ENCODE assay signal across 1 fruit fly cellular context in genomic region chr2L:160581-161452, dm6.
TF ChIP-seq lines count a peak whose summit lies in the region.

No protein-coding gene starts in this region.

TF ChIP-seq in whole organism, embryonic, 481 proteins besides CTCF, POLR2A, EP300 and RAD21 (continued from another document and continues in another):
- TF ChIP-seq CG2678 (tag; optimal IDR thresholded peaks at IDR 0.05; lab: Kevin White, UChicago) (peak; percentile 38), Aef1 (GFP tag; IDR thresholded peaks at IDR 0.05; lab: Robert Waterston, UW) (no peak), vvl (GFP tag; IDR thresholded peaks at IDR 0.05; lab: Robert Waterston, UW) (no peak), CG3838 (GFP tag; optimal IDR thresholded peaks at IDR 0.05; lab: Kevin White, UChicago) (no peak), rib (GFP tag; IDR thresholded peaks at IDR 0.05; lab: Robert Waterston, UW) (no peak), run (tag; optimal IDR thresholded peaks at IDR 0.05; lab: Kevin White, UChicago) (no peak), jumu (GFP tag; optimal IDR thresholded peaks at IDR 0.05; lab: Kevin White, UChicago) (peak; percentile 10), CG4282 (GFP tag; optimal IDR thresholded peaks at IDR 0.05; lab: Kevin White, UChicago) (no peak), CG11723 (GFP tag; optimal IDR thresholded peaks at IDR 0.05; lab: Kevin White, UChicago) (no peak), wor (GFP tag; IDR thresholded peaks at IDR 0.05; lab: Robert Waterston, UW) (no peak), CG11696 (GFP tag; IDR thresholded peaks at IDR 0.05; lab: Robert Waterston, UW) (no peak), phol (tag; optimal IDR thresholded peaks at IDR 0.05; lab: Kevin White, UChicago) (peak; percentile 93), ssp (GFP tag; IDR thresholded peaks at IDR 0.05; lab: Robert Waterston, UW) (no peak), CG11560 (tag; IDR thresholded peaks at IDR 0.05; lab: Robert Waterston, UW) (no peak), Ada2b (GFP tag; IDR thresholded peaks at IDR 0.05; lab: Robert Waterston, UW) (no peak), unc-4 (GFP tag; IDR thresholded peaks at IDR 0.05; lab: Robert Waterston, UW; ENCODE audit: partially characterized antibody) (no peak), CG13296 (GFP tag; optimal IDR thresholded peaks at IDR 0.05; lab: Kevin White, UChicago) (peak; percentile 44), CG11695 (GFP tag; IDR thresholded peaks at IDR 0.05; lab: Robert Waterston, UW) (no peak), CG17186 (GFP tag; optimal IDR thresholded peaks at IDR 0.05; lab: Kevin White, UChicago) (no peak), CG4730 (GFP tag; IDR thresholded peaks at IDR 0.05; lab: Robert Waterston, UW) (no peak), D (optimal IDR thresholded peaks at IDR 0.05; lab: Kevin White, UChicago) (no peak), D (GFP tag; optimal IDR thresholded peaks at IDR 0.05; lab: Kevin White, UChicago) (no peak), CG11247 (GFP tag; IDR thresholded peaks at IDR 0.05; lab: Robert Waterston, UW) (no peak), CG8924 (tag; optimal IDR thresholded peaks at IDR 0.05; lab: Kevin White, UChicago) (peak; percentile 28), CG2199 (GFP tag; IDR thresholded peaks at IDR 0.05; lab: Robert Waterston, UW) (no peak), CG12219 (GFP tag; optimal IDR thresholded peaks at IDR 0.05; lab: Kevin White, UChicago) (no peak), CG15269 (tag; optimal IDR thresholded peaks at IDR 0.05; lab: Kevin White, UChicago) (no peak), CG10543 (GFP tag; optimal IDR thresholded peaks at IDR 0.05; lab: Kevin White, UChicago) (peak; percentile 97), btn (GFP tag; optimal IDR thresholded peaks at IDR 0.05; lab: Kevin White, UChicago) (no peak), Deaf1 (tag; optimal IDR thresholded peaks at IDR 0.05; lab: Kevin White, UChicago) (peak; percentile 38), CG10267 (tag; optimal IDR thresholded peaks at IDR 0.05; lab: Kevin White, UChicago) (no peak), Gug (GFP tag; IDR thresholded peaks at IDR 0.05; lab: Robert Waterston, UW) (no peak), TFAM (GFP tag; optimal IDR thresholded peaks at IDR 0.05; lab: Kevin White, UChicago) (no peak), ems (GFP tag; optimal IDR thresholded peaks at IDR 0.05; lab: Kevin White, UChicago) (no peak), CG6689 (GFP tag; IDR thresholded peaks at IDR 0.05; lab: Robert Waterston, UW) (no peak), Atf-2 (GFP tag; optimal IDR thresholded peaks at IDR 0.05; lab: Kevin White, UChicago) (no peak), Atf6 (GFP tag; IDR thresholded peaks at IDR 0.05; lab: Robert Waterston, UW) (no peak), mld (GFP tag; IDR thresholded peaks at IDR 0.05; lab: Robert Waterston, UW; ENCODE audit: partially characterized antibody) (no peak), E2f2 (GFP tag; IDR thresholded peaks at IDR 0.05; lab: Robert Waterston, UW) (no peak), Fer1 (GFP tag; optimal IDR thresholded peaks at IDR 0.05; lab: Kevin White, UChicago) (peak; percentile 49), CG12391 (tag; optimal IDR thresholded peaks at IDR 0.05; lab: Kevin White, UChicago) (peak; percentile 36), ranshi (GFP tag; IDR thresholded peaks at IDR 0.05; lab: Robert Waterston, UW) (no peak), CG14050 (GFP tag; IDR thresholded peaks at IDR 0.05; lab: Robert Waterston, UW) (no peak), jigr1 (GFP tag; IDR thresholded peaks at IDR 0.05; lab: Robert Waterston, UW) (no peak), CG3407 (GFP tag; optimal IDR thresholded peaks at IDR 0.05; lab: Kevin White, UChicago) (peak; percentile 99), Optix (GFP tag; IDR thresholded peaks at IDR 0.05; lab: Robert Waterston, UW) (no peak), tll (GFP tag; optimal IDR thresholded peaks at IDR 0.05; lab: Kevin White, UChicago) (no peak), fd102C (GFP tag; optimal IDR thresholded peaks at IDR 0.05; lab: Kevin White, UChicago) (no peak), Taf1 (GFP tag; IDR thresholded peaks at IDR 0.05; lab: Robert Waterston, UW) (no peak), CG4360 (GFP tag; IDR thresholded peaks at IDR 0.05; lab: Robert Waterston, UW) (no peak), sug (tag; optimal IDR thresholded peaks at IDR 0.05; lab: Kevin White, UChicago) (peak; percentile 90), CG14441 (GFP tag; IDR thresholded peaks at IDR 0.05; lab: Robert Waterston, UW) (no peak), CG9609 (GFP tag; optimal IDR thresholded peaks at IDR 0.05; lab: Kevin White, UChicago) (no peak), Hsf (GFP tag; optimal IDR thresholded peaks at IDR 0.05; lab: Kevin White, UChicago) (no peak), Abd-B (GFP tag; optimal IDR thresholded peaks at IDR 0.05; lab: Kevin White, UChicago) (peak; percentile 25), HLH3B (GFP tag; IDR thresholded peaks at IDR 0.05; lab: Robert Waterston, UW) (no peak), CG15696 (tag; optimal IDR thresholded peaks at IDR 0.05; lab: Kevin White, UChicago) (no peak), sob (GFP tag; IDR thresholded peaks at IDR 0.05; lab: Robert Waterston, UW) (no peak), wek (GFP tag; optimal IDR thresholded peaks at IDR 0.05; lab: Kevin White, UChicago) (no peak), tup (GFP tag; optimal IDR thresholded peaks at IDR 0.05; lab: Kevin White, UChicago) (no peak), crc (GFP tag; optimal IDR thresholded peaks at IDR 0.05; lab: Kevin White, UChicago) (no peak), CG30020 (tag; optimal IDR thresholded peaks at IDR 0.05; lab: Kevin White, UChicago) (no peak), NC2α (GFP tag; optimal IDR thresholded peaks at IDR 0.05; lab: Kevin White, UChicago) (no peak), prd (optimal IDR thresholded peaks at IDR 0.05; lab: Kevin White, UChicago) (no peak), prd (GFP tag; IDR thresholded peaks at IDR 0.05; lab: Robert Waterston, UW) (no peak), Doc3 (GFP tag; IDR thresholded peaks at IDR 0.05; lab: Robert Waterston, UW; ENCODE audit: partially characterized antibody) (no peak), crol (GFP tag; IDR thresholded peaks at IDR 0.05; lab: Robert Waterston, UW) (no peak), CG15073 (GFP tag; optimal IDR thresholded peaks at IDR 0.05; lab: Kevin White, UChicago) (no peak), Ets65A (GFP tag; lab: Kevin White, UChicago) (no peak), lab (GFP tag; optimal IDR thresholded peaks at IDR 0.05; lab: Kevin White, UChicago) (peak; percentile 56), stc (GFP tag; IDR thresholded peaks at IDR 0.05; lab: Robert Waterston, UW) (no peak), Ravus (GFP tag; IDR thresholded peaks at IDR 0.05; lab: Robert Waterston, UW) (no peak), sima (GFP tag; optimal IDR thresholded peaks at IDR 0.05; lab: Kevin White, UChicago) (no peak), Trl (optimal IDR thresholded peaks at IDR 0.05; lab: Kevin White, UChicago) (peak; percentile 63 to 85), Trl (GFP tag; optimal IDR thresholded peaks at IDR 0.05; lab: Kevin White, UChicago) (peak; percentile 12), psq (GFP tag; optimal IDR thresholded peaks at IDR 0.05; lab: Kevin White, UChicago) (peak; percentile 55), CG6175 (GFP tag; IDR thresholded peaks at IDR 0.05; lab: Robert Waterston, UW) (no peak), NK7.1 (GFP tag; optimal IDR thresholded peaks at IDR 0.05; lab: Kevin White, UChicago) (no peak), CG18764 (GFP tag; optimal IDR thresholded peaks at IDR 0.05; lab: Kevin White, UChicago) (no peak), shn (GFP tag; optimal IDR thresholded peaks at IDR 0.05; lab: Kevin White, UChicago) (no peak), Dad (GFP tag; optimal IDR thresholded peaks at IDR 0.05; lab: Kevin White, UChicago) (peak; percentile 12), eyg (GFP tag; optimal IDR thresholded peaks at IDR 0.05; lab: Kevin White, UChicago) (no peak), sqz (GFP tag; optimal IDR thresholded peaks at IDR 0.05; lab: Kevin White, UChicago) (peak; percentile 100), sna (GFP tag; IDR thresholded peaks at IDR 0.05; lab: Robert Waterston, UW; ENCODE audit: partially characterized antibody) (no peak), Sox102F (GFP tag; optimal IDR thresholded peaks at IDR 0.05; lab: Kevin White, UChicago) (no peak), ap (GFP tag; IDR thresholded peaks at IDR 0.05; lab: Robert Waterston, UW) (no peak), CG2129 (GFP tag; IDR thresholded peaks at IDR 0.05; lab: Robert Waterston, UW; ENCODE audit: partially characterized antibody) (no peak), twi (tag; optimal IDR thresholded peaks at IDR 0.05; lab: Kevin White, UChicago) (no peak), CG7786 (GFP tag; optimal IDR thresholded peaks at IDR 0.05; lab: Kevin White, UChicago) (no peak), grau (tag; optimal IDR thresholded peaks at IDR 0.05; lab: Kevin White, UChicago) (no peak), esg (GFP tag; conservative IDR thresholded peaks at IDR 0.05; lab: Robert Waterston, UW) (no peak), scrt (GFP tag; optimal IDR thresholded peaks at IDR 0.05; lab: Kevin White, UChicago) (peak; percentile 62), CG17359 (tag; optimal IDR thresholded peaks at IDR 0.05; lab: Kevin White, UChicago) (peak; percentile 91), ac (GFP tag; optimal IDR thresholded peaks at IDR 0.05; lab: Kevin White, UChicago) (no peak), Lpt (GFP tag; optimal IDR thresholded peaks at IDR 0.05; lab: Kevin White, UChicago) (peak; percentile 34), CG10431 (GFP tag; optimal IDR thresholded peaks at IDR 0.05; lab: Kevin White, UChicago) (peak; percentile 50), CG15514 (GFP tag; optimal IDR thresholded peaks at IDR 0.05; lab: Kevin White, UChicago) (peak; percentile 36), CG12744 (GFP tag; optimal IDR thresholded peaks at IDR 0.05; lab: Kevin White, UChicago) (no peak), Hr51 (GFP tag; optimal IDR thresholded peaks at IDR 0.05; lab: Kevin White, UChicago) (peak in 1 of 2 experiments; percentile 25), CG17328 (GFP tag; IDR thresholded peaks at IDR 0.05; lab: Robert Waterston, UW) (no peak), h (optimal IDR thresholded peaks at IDR 0.05; lab: Kevin White, UChicago) (no peak), Eip74EF (GFP tag; optimal IDR thresholded peaks at IDR 0.05; lab: Kevin White, UChicago) (peak in 1 of 2 experiments; percentile 36), Jarid2 (GFP tag; optimal IDR thresholded peaks at IDR 0.05; lab: Kevin White, UChicago) (peak; percentile 79), CG6765 (GFP tag; optimal IDR thresholded peaks at IDR 0.05; lab: Kevin White, UChicago) (peak; percentile 15), CG11093 (GFP tag; IDR thresholded peaks at IDR 0.05; lab: Robert Waterston, UW) (no peak; the same call in 2 of the 3 replicates), Ssrp (tag; optimal IDR thresholded peaks at IDR 0.05; lab: Kevin White, UChicago) (peak; percentile 48), CG12299 (tag; optimal IDR thresholded peaks at IDR 0.05; lab: Kevin White, UChicago) (no peak), stwl (tag; optimal IDR thresholded peaks at IDR 0.05; lab: Kevin White, UChicago) (no peak), Sry-δ (GFP tag; optimal IDR thresholded peaks at IDR 0.05; lab: Kevin White, UChicago) (no peak), Lhr (GFP tag; optimal IDR thresholded peaks at IDR 0.05; lab: Kevin White, UChicago) (no peak), CG8765 (GFP tag; IDR thresholded peaks at IDR 0.05; lab: Robert Waterston, UW) (no peak), usp (GFP tag; optimal IDR thresholded peaks at IDR 0.05; lab: Kevin White, UChicago) (no peak), HHEX (GFP tag; optimal IDR thresholded peaks at IDR 0.05; lab: Kevin White, UChicago) (no peak), CG4617 (GFP tag; optimal IDR thresholded peaks at IDR 0.05; lab: Kevin White, UChicago; ENCODE audit: borderline replicate concordance) (no peak), oc (tag; optimal IDR thresholded peaks at IDR 0.05; lab: Kevin White, UChicago) (peak; percentile 61), cas (GFP tag; IDR thresholded peaks at IDR 0.05; lab: Robert Waterston, UW) (no peak), ttk (GFP tag; IDR thresholded peaks at IDR 0.05; lab: Robert Waterston, UW) (no peak), Med (GFP tag; lab: Kevin White, UChicago) (peak; percentile 86), hb (GFP tag; IDR thresholded peaks at IDR 0.05; lab: Robert Waterston, UW; ENCODE audit: partially characterized antibody) (no peak), nom (GFP tag; optimal IDR thresholded peaks at IDR 0.05; lab: Kevin White, UChicago) (peak; percentile 94), CG14965 (GFP tag; optimal IDR thresholded peaks at IDR 0.05; lab: Kevin White, UChicago; ENCODE audit: borderline replicate concordance) (no peak), Stat92E (GFP tag; optimal IDR thresholded peaks at IDR 0.05; lab: Kevin White, UChicago) (peak in 1 of 3 experiments; percentile 65), CG11398 (GFP tag; optimal IDR thresholded peaks at IDR 0.05; lab: Kevin White, UChicago) (no peak), hbn (GFP tag; IDR thresholded peaks at IDR 0.05; lab: Robert Waterston, UW; ENCODE audit: partially characterized antibody) (no peak), zen (tag; optimal IDR thresholded peaks at IDR 0.05; lab: Kevin White, UChicago) (no peak), onecut (GFP tag; IDR thresholded peaks at IDR 0.05; lab: Robert Waterston, UW) (peak; percentile 100), Scr (GFP tag; IDR thresholded peaks at IDR 0.05; lab: Robert Waterston, UW; ENCODE audit: partially characterized antibody) (no peak), fd3F (GFP tag; optimal IDR thresholded peaks at IDR 0.05; lab: Kevin White, UChicago) (no peak), CG1603 (tag; optimal IDR thresholded peaks at IDR 0.05; lab: Kevin White, UChicago) (peak; percentile 43), CG7556 (GFP tag; optimal IDR thresholded peaks at IDR 0.05; lab: Kevin White, UChicago) (no peak), Mrtf (GFP tag; IDR thresholded peaks at IDR 0.05; lab: Robert Waterston, UW) (no peak), Kr (GFP tag; optimal IDR thresholded peaks at IDR 0.05; lab: Kevin White, UChicago) (peak; percentile 99), dmrt11E (tag; optimal IDR thresholded peaks at IDR 0.05; lab: Kevin White, UChicago) (no peak), gfzf (GFP tag; optimal IDR thresholded peaks at IDR 0.05; lab: Kevin White, UChicago) (no peak), CG13123 (GFP tag; optimal IDR thresholded peaks at IDR 0.05; lab: Kevin White, UChicago) (no peak), CG11456 (GFP tag; IDR thresholded peaks at IDR 0.05; lab: Robert Waterston, UW) (no peak), pita (GFP tag; optimal IDR thresholded peaks at IDR 0.05; lab: Kevin White, UChicago) (no peak), B-H1 (GFP tag; IDR thresholded peaks at IDR 0.05; lab: Robert Waterston, UW) (no peak), CG10147 (GFP tag; optimal IDR thresholded peaks at IDR 0.05; lab: Kevin White, UChicago) (peak; percentile 62), CG34376 (GFP tag; optimal IDR thresholded peaks at IDR 0.05; lab: Kevin White, UChicago) (peak; percentile 75)
